Worm (Caenorhabditis elegans) whole organism, L4 larva: ENCODE measurements around the gene unc-5.

Experiments
- lsy-2 ChIP-seq, 2 experiments: fragments of 150-350 bp in 1 of 2; sonication (generic microtip) in 1 of 2; optimal IDR thresholded peaks; 2 replicates each; lab custom pipeline; 2014 to 2017; ENCODE audit warnings: missing biosample characterization in 2 of 2, missing genetic modification characterization in 2 of 2
- mdl-1 ChIP-seq, 2 experiments: fragments of 150-350 bp in 1 of 2; sonication (generic microtip) in 1 of 2; optimal IDR thresholded peaks; 2 replicates each; lab custom pipeline; 2014 to 2017; ENCODE audit warnings: missing biosample characterization in 2 of 2, missing genetic modification characterization in 2 of 2
- mxl-3 ChIP-seq: fragments of 200-800 bp; sonication (Bioruptor generic); optimal IDR thresholded peaks from 2 replicates; lab custom pipeline; 2018; ENCODE audit warnings: mild to moderate bottlenecking, missing genetic modification characterization, missing compliant biosample characterization
- nhr-11 ChIP-seq: fragments of 150-350 bp; optimal IDR thresholded peaks from 2 replicates; lab custom pipeline; 2014; ENCODE audit warnings: missing biosample characterization, missing genetic modification characterization
- nhr-111 ChIP-seq: fragments of 200-800 bp; sonication (Bioruptor generic); optimal IDR thresholded peaks from 2 replicates; lab custom pipeline; 2018; ENCODE audit warnings: mild to moderate bottlenecking, missing genetic modification characterization, missing compliant biosample characterization
- pqm-1 ChIP-seq: sonication (generic microtip); optimal IDR thresholded peaks from 2 replicates; lab custom pipeline; 2017; ENCODE audit warnings: missing biosample characterization, missing genetic modification characterization
- skn-1 ChIP-seq: fragments of 150-350 bp; optimal IDR thresholded peaks from 2 replicates; lab custom pipeline; 2014; ENCODE audit warnings: missing biosample characterization, missing genetic modification characterization
- unc-62 ChIP-seq, 3 experiments: fragments of 150-350 bp in 1 of 3; sonication (generic microtip); optimal IDR thresholded peaks in 2 of 3; peaks in 1 of 3; 1 replicate in 1 of 3; 2 replicates in 2 of 3; lab custom pipeline; 2014 to 2017; ENCODE audit warnings: missing biosample characterization in 3 of 3, missing genetic modification characterization in 3 of 3, missing genetic modification reagents in 3 of 3, missing genotype in 1 of 3
- vab-7 ChIP-seq: fragments of 200-800 bp; sonication (Bioruptor generic); IDR thresholded peaks from 2 replicates; pipeline ENCODE4 v1.3.6; 2022; ENCODE audit warnings: missing genetic modification reagents, missing genetic modification characterization, missing compliant biosample characterization

DNA sequence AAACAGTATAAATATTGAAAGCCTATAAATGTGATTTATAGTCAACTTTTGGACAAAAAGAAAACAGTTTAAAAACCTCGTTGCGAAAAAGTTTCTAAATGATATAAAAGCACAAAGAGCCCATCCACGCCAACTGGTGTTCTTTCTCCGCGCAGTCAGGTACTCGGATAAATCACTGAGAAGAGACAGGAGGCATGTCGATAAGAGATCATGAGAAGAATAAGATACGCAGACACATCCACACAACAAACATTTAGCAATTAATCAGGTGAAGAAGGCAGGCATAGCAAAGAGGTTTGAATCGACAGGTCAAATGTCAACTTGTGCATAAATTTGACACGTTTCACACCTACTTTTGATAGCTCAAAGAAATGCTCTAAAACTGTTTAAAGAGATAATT is 20.4 kb downstream of the unc-5 start:
- no peak for TF ChIP-seq mxl-3 (GFP tag; lab: Kevin White, UChicago)
- TF ChIP-seq nhr-111 = no peak
- TF ChIP-seq pqm-1 (tag; lab: Kevin White, UChicago) = no peak
- TF ChIP-seq lsy-2 (tag; optimal IDR thresholded peaks at IDR 0.05; lab: Kevin White, UChicago) = no peak
- TF ChIP-seq skn-1 (tag; lab: Kevin White, UChicago) = no peak
- TF ChIP-seq mdl-1 (tag; optimal IDR thresholded peaks at IDR 0.05; lab: Kevin White, UChicago) = no peak
- TF ChIP-seq unc-62 (GFP tag; optimal IDR thresholded peaks at IDR 0.05 in 1 of 2; lab: Kevin White, UChicago) = no peak
- TF ChIP-seq unc-62 (tag; optimal IDR thresholded peaks at IDR 0.05; lab: Kevin White, UChicago) = no peak
- no peak for TF ChIP-seq nhr-11
- no peak for TF ChIP-seq vab-7 (GFP tag; lab: Robert Waterston, UW)
